Worm (Caenorhabditis elegans) whole organism, L2 larva: Measurements from ENCODE around the gene nfyc-1.

Source experiments
- F13H6.1 ChIP-seq: sonication (generic microtip); optimal IDR thresholded peaks from 2 replicates; lab custom pipeline; 2016; ENCODE audit warnings: missing genetic modification characterization, missing compliant biosample characterization
- R02D3.7 ChIP-seq: fragments of 150-350 bp; optimal IDR thresholded peaks from 2 replicates; lab custom pipeline; 2014; ENCODE audit warnings: missing biosample characterization, missing genetic modification characterization
- Y55F3AM.14 ChIP-seq: fragments of 200-800 bp; sonication (Bioruptor generic); optimal IDR thresholded peaks from 2 replicates; lab custom pipeline; 2018; ENCODE audit warnings: mild to moderate bottlenecking, missing genetic modification characterization, missing compliant biosample characterization
- alr-1 ChIP-seq: fragments of 150-350 bp; optimal IDR thresholded peaks from 2 replicates; lab custom pipeline; 2014; ENCODE audit warnings: missing biosample characterization, missing genetic modification characterization
- aly-2 ChIP-seq: fragments of 150-350 bp; optimal IDR thresholded peaks from 2 replicates; lab custom pipeline; 2014; ENCODE audit warnings: missing biosample characterization, missing genetic modification characterization
- ama-1 ChIP-seq: fragments of 150-350 bp; optimal IDR thresholded peaks from 2 replicates; lab custom pipeline; 2018; ENCODE audit warnings: inconsistent platforms
- blmp-1 ChIP-seq: sonication (generic microtip); optimal IDR thresholded peaks from 2 replicates; lab custom pipeline; 2017; ENCODE audit warnings: missing genetic modification characterization, mild to moderate bottlenecking, missing compliant biosample characterization, antibody characterized with exemption, moderate library complexity; ENCODE audit not compliant: insufficient read depth
- ceh-16 ChIP-seq: fragments of 150-350 bp; optimal IDR thresholded peaks from 2 replicates; lab custom pipeline; 2014; ENCODE audit warnings: missing biosample characterization, missing genetic modification characterization
- crh-2 ChIP-seq: sonication (generic microtip); optimal IDR thresholded peaks from 2 replicates; lab custom pipeline; 2017; ENCODE audit warnings: missing biosample characterization, missing genetic modification characterization
- dmd-4 ChIP-seq: sonication (generic microtip); optimal IDR thresholded peaks from 2 replicates; lab custom pipeline; 2017; ENCODE audit warnings: missing biosample characterization, missing genetic modification characterization
- egl-27 ChIP-seq: sonication (generic microtip); optimal IDR thresholded peaks from 3 replicates; lab custom pipeline; 2017; ENCODE audit warnings: missing biosample characterization, missing genetic modification reagents, missing genetic modification characterization
- elt-3 ChIP-seq: sonication (generic microtip); optimal IDR thresholded peaks from 2 replicates; lab custom pipeline; 2017; ENCODE audit warnings: missing biosample characterization, missing genetic modification characterization
- fos-1 ChIP-seq: fragments of 150-350 bp; optimal IDR thresholded peaks from 2 replicates; lab custom pipeline; 2014; ENCODE audit warnings: missing biosample characterization, missing genetic modification characterization
- lin-11 ChIP-seq: fragments of 150-350 bp; sonication (generic microtip); optimal IDR thresholded peaks from 2 replicates; lab custom pipeline; 2014; ENCODE audit warnings: missing biosample characterization, missing genetic modification characterization, inconsistent platforms, mixed read lengths
- lin-13 ChIP-seq: fragments of 150-350 bp; optimal IDR thresholded peaks from 2 replicates; lab custom pipeline; 2014; ENCODE audit warnings: missing biosample characterization, missing genetic modification reagents, missing genetic modification characterization
- mab-5 ChIP-seq: fragments of 150-350 bp; optimal IDR thresholded peaks from 2 replicates; lab custom pipeline; 2014; ENCODE audit warnings: missing biosample characterization, missing genetic modification characterization
- mdl-1 ChIP-seq, 2 experiments: fragments of 150-350 bp in 1 of 2; sonication (generic microtip) in 1 of 2; optimal IDR thresholded peaks; 2 replicates each; lab custom pipeline; 2017; ENCODE audit warnings: missing biosample characterization in 2 of 2, missing genetic modification characterization in 2 of 2
- nhr-11 ChIP-seq: fragments of 150-350 bp; optimal IDR thresholded peaks from 2 replicates; lab custom pipeline; 2014; ENCODE audit warnings: missing biosample characterization, missing genetic modification characterization
- nhr-12 ChIP-seq: fragments of 150-350 bp; optimal IDR thresholded peaks from 2 replicates; lab custom pipeline; 2014; ENCODE audit warnings: missing biosample characterization, missing genetic modification characterization
- nhr-129 ChIP-seq: fragments of 150-350 bp; optimal IDR thresholded peaks from 2 replicates; lab custom pipeline; 2014; ENCODE audit warnings: missing biosample characterization, missing genetic modification characterization
- nhr-21 ChIP-seq: fragments of 150-350 bp; optimal IDR thresholded peaks from 2 replicates; lab custom pipeline; 2014; ENCODE audit warnings: missing biosample characterization, missing genetic modification characterization
- nhr-23 ChIP-seq: fragments of 150-350 bp; optimal IDR thresholded peaks from 2 replicates; lab custom pipeline; 2014; ENCODE audit warnings: missing biosample characterization, missing genetic modification reagents, missing genetic modification characterization
- nhr-237 ChIP-seq: fragments of 150-350 bp; optimal IDR thresholded peaks from 2 replicates; lab custom pipeline; 2014; ENCODE audit warnings: missing biosample characterization, missing genetic modification characterization
- nhr-25 ChIP-seq: fragments of 150-350 bp; sonication (generic microtip); optimal IDR thresholded peaks from 3 replicates; lab custom pipeline; 2014; ENCODE audit warnings: missing biosample characterization, missing genetic modification characterization
- peb-1 ChIP-seq: fragments of 150-350 bp; optimal IDR thresholded peaks from 2 replicates; lab custom pipeline; 2014; ENCODE audit warnings: missing biosample characterization, missing genetic modification characterization
- sem-4 ChIP-seq: fragments of 150-350 bp; optimal IDR thresholded peaks from 2 replicates; lab custom pipeline; 2014; ENCODE audit warnings: missing biosample characterization, missing genetic modification reagents, missing genetic modification characterization
- skn-1 ChIP-seq: sonication (generic microtip); optimal IDR thresholded peaks from 2 replicates; lab custom pipeline; 2017; ENCODE audit warnings: missing biosample characterization, missing genetic modification characterization
- sma-3 ChIP-seq: sonication (generic microtip); optimal IDR thresholded peaks from 2 replicates; lab custom pipeline; 2016; ENCODE audit warnings: missing genetic modification reagents, missing genetic modification characterization, missing compliant biosample characterization
- snpc-4 ChIP-seq: fragments of 150-350 bp; optimal IDR thresholded peaks from 2 replicates; lab custom pipeline; 2014; ENCODE audit warnings: missing biosample characterization, missing genetic modification characterization
- unc-39 ChIP-seq: fragments of 150-350 bp; optimal IDR thresholded peaks from 2 replicates; lab custom pipeline; 2014; ENCODE audit warnings: missing biosample characterization, missing genetic modification characterization
- unc-62 ChIP-seq: fragments of 150-350 bp; optimal IDR thresholded peaks from 2 replicates; lab custom pipeline; 2014; ENCODE audit warnings: missing biosample characterization, missing genetic modification reagents, missing genetic modification characterization
- zag-1 ChIP-seq: fragments of 150-350 bp; optimal IDR thresholded peaks from 2 replicates; lab custom pipeline; 2014; ENCODE audit warnings: missing biosample characterization, missing genetic modification characterization
- ztf-4 ChIP-seq: fragments of 150-350 bp; optimal IDR thresholded peaks from 2 replicates; lab custom pipeline; 2014; ENCODE audit warnings: missing biosample characterization, missing genetic modification characterization

The nfyc-1 gene

ce11 chrII:50862-51261 lies 7.2 kb downstream of the nfyc-1 start:
- peak; percentile 74 for TF ChIP-seq fos-1
- peak; percentile 10 for TF ChIP-seq lin-13 (GFP tag; lab: Kevin White, UChicago)
- TF ChIP-seq crh-2 (tag; lab: Kevin White, UChicago), result peak; percentile 11
- no peak for TF ChIP-seq dmd-4 (tag; lab: Kevin White, UChicago)

ce11 chrII:51352-51751 lies 7.6 kb downstream of the nfyc-1 start, which contains the start of gene sptl-1:
sptl-1 (plus strand) TSS chrII:51652.
- TF ChIP-seq nhr-237 (tag; lab: Kevin White, UChicago), result no peak
- TF ChIP-seq lin-11 (tag; lab: Kevin White, UChicago), result no peak
- TF ChIP-seq nhr-21, result no peak
- TF ChIP-seq mab-5 (tag; lab: Kevin White, UChicago), result no peak
- no peak for TF ChIP-seq skn-1
- no peak for TF ChIP-seq sma-3 (GFP tag; lab: Kevin White, UChicago)
- TF ChIP-seq nhr-11 (tag; lab: Kevin White, UChicago), result no peak
- no peak for TF ChIP-seq crh-2 (tag; lab: Kevin White, UChicago)
- TF ChIP-seq nhr-129 (tag; lab: Kevin White, UChicago), result no peak
- TF ChIP-seq sem-4 (tag; lab: Kevin White, UChicago), result no peak
- no peak for TF ChIP-seq Y55F3AM.14 (GFP tag; lab: Kevin White, UChicago)
- no peak for TF ChIP-seq ama-1 (lab: Kevin White, UChicago)
- no peak for TF ChIP-seq peb-1 (tag; lab: Kevin White, UChicago)
- no peak for TF ChIP-seq elt-3 (tag; lab: Kevin White, UChicago)
- TF ChIP-seq nhr-23 (tag; lab: Kevin White, UChicago), result no peak
- no peak for TF ChIP-seq F13H6.1 (tag; lab: Kevin White, UChicago)
- no peak for TF ChIP-seq dmd-4 (tag; lab: Kevin White, UChicago)

- no peak for TF ChIP-seq blmp-1 (tag; lab: Kevin White, UChicago)
- no peak for TF ChIP-seq Y55F3AM.14 (GFP tag; lab: Kevin White, UChicago)
- TF ChIP-seq R02D3.7 (tag; lab: Kevin White, UChicago), result no peak
- no peak for TF ChIP-seq nhr-12
- TF ChIP-seq ztf-4 (tag; lab: Kevin White, UChicago), result no peak
These were observed 11.5 kb downstream of the nfyc-1 start, which contains the start of gene tre-5 for ce11 chrII:55204-55603. tre-5 (minus strand) TSS chrII:55304.

- no peak for TF ChIP-seq egl-27
- no peak for TF ChIP-seq aly-2
- TF ChIP-seq alr-1 (tag; lab: Kevin White, UChicago), result no peak
- no peak for TF ChIP-seq lin-13 (GFP tag; lab: Kevin White, UChicago)
- no peak for TF ChIP-seq nhr-21
- no peak for TF ChIP-seq snpc-4 (tag; lab: Kevin White, UChicago)
- no peak for TF ChIP-seq zag-1
- no peak for TF ChIP-seq unc-62
- TF ChIP-seq crh-2 (tag; lab: Kevin White, UChicago), result no peak
- no peak for TF ChIP-seq unc-39
- no peak for TF ChIP-seq sma-3 (GFP tag; lab: Kevin White, UChicago)
- TF ChIP-seq ceh-16, result no peak
- no peak for TF ChIP-seq elt-3 (tag; lab: Kevin White, UChicago)
These were observed 13.7 kb downstream of the nfyc-1 start, which contains the start of gene ascc-1 for ce11 chrII:57370-57769. ascc-1 (plus strand) TSS chrII:57670.

- TF ChIP-seq R02D3.7 (tag; lab: Kevin White, UChicago) (no peak), snpc-4 (tag; lab: Kevin White, UChicago) (no peak)
These were observed 14.2 kb downstream of the nfyc-1 start for ce11 chrII:57873-58272.

ce11 chrII:60049-60448 lies 16.3 kb downstream of the nfyc-1 start:
- TF ChIP-seq nhr-129 (tag; lab: Kevin White, UChicago) (peak; percentile 11), mdl-1 (tag; optimal IDR thresholded peaks at IDR 0.05; lab: Kevin White, UChicago) (no peak), nhr-21 (peak; percentile 29), nhr-23 (tag; lab: Kevin White, UChicago) (no peak), nhr-25 (peak; percentile 61), fos-1 (peak; percentile 46), nhr-11 (tag; lab: Kevin White, UChicago) (no peak)
